Worm (Caenorhabditis elegans) whole organism, L1 larva: ENCODE data around the gene suox-1.

ENCODE experiments used
- C16A3.4 ChIP-seq: fragments of 150-350 bp; optimal IDR thresholded peaks from 2 replicates; lab custom pipeline; 2014; ENCODE audit warnings: missing biosample characterization, missing genetic modification characterization
- C34B4.2 ChIP-seq: sonication (generic microtip); optimal IDR thresholded peaks from 2 replicates; lab custom pipeline; 2017; ENCODE audit warnings: mild to moderate bottlenecking, missing genetic modification characterization, missing compliant biosample characterization
- alr-1 ChIP-seq: fragments of 200-800 bp; sonication (Bioruptor generic); optimal IDR thresholded peaks from 2 replicates; lab custom pipeline; 2018; ENCODE audit warnings: borderline replicate concordance, mild to moderate bottlenecking, missing genetic modification characterization, missing compliant biosample characterization
- blmp-1 ChIP-seq: fragments of 150-350 bp; optimal IDR thresholded peaks from 2 replicates; lab custom pipeline; 2014; ENCODE audit warnings: missing biosample characterization, missing genetic modification characterization
- ceh-88 ChIP-seq: fragments of 200-800 bp; sonication (Bioruptor generic); IDR thresholded peaks from 2 replicates; pipeline ENCODE4 v1.3.6; 2022; ENCODE audit warnings: missing genetic modification characterization, missing compliant biosample characterization
- ceh-90 ChIP-seq: sonication (generic microtip); optimal IDR thresholded peaks from 2 replicates; lab custom pipeline; 2016; ENCODE audit warnings: missing genetic modification characterization, missing compliant biosample characterization
- ces-1 ChIP-seq: fragments of 150-350 bp; optimal IDR thresholded peaks from 2 replicates; lab custom pipeline; 2014; ENCODE audit warnings: missing biosample characterization, missing genetic modification reagents, missing genetic modification characterization
- dpl-1 ChIP-seq, 3 experiments: fragments of 150-350 bp in 2 of 3; sonication (generic microtip) in 1 of 3; optimal IDR thresholded peaks; 2 replicates each; lab custom pipeline; 2014 to 2017; ENCODE audit warnings: missing biosample characterization in 3 of 3, missing genetic modification characterization in 3 of 3, missing genetic modification reagents in 3 of 3
- efl-1 ChIP-seq, 4 experiments: fragments of 150-350 bp; optimal IDR thresholded peaks in 3 of 4; peaks in 1 of 4; 1 replicate in 1 of 4; 2 replicates in 3 of 4; lab custom pipeline; 2014; ENCODE audit warnings: missing biosample characterization in 2 of 4, missing genetic modification characterization in 2 of 4, missing genetic modification reagents in 2 of 4
- elt-2 ChIP-seq: sonication (generic microtip); optimal IDR thresholded peaks from 2 replicates; lab custom pipeline; 2016; ENCODE audit warnings: missing genetic modification characterization, mild to moderate bottlenecking, inconsistent platforms, missing compliant biosample characterization, missing genetic modification reagents
- elt-3 ChIP-seq, 6 experiments: fragments of 150-350 bp in 1 of 6; sonication (generic microtip); optimal IDR thresholded peaks; 2 replicates each; lab custom pipeline; 2017 to 2018; ENCODE audit warnings: missing biosample characterization in 6 of 6, missing genetic modification characterization in 6 of 6, inconsistent platforms in 1 of 6
- fkh-10 ChIP-seq: sonication (generic microtip); optimal IDR thresholded peaks from 2 replicates; lab custom pipeline; 2017; ENCODE audit warnings: missing biosample characterization, missing genetic modification reagents, missing genetic modification characterization
- grh-1 ChIP-seq: fragments of 200-800 bp; sonication (Bioruptor generic); IDR thresholded peaks from 2 replicates; pipeline ENCODE4 v1.3.6; 2022; ENCODE audit warnings: missing genetic modification reagents, missing genetic modification characterization, missing compliant biosample characterization
- hlh-17 ChIP-seq: fragments of 200-800 bp; sonication (Bioruptor generic); optimal IDR thresholded peaks from 2 replicates; lab custom pipeline; 2018; ENCODE audit warnings: missing genetic modification characterization, mild to moderate bottlenecking, missing compliant biosample characterization, moderate library complexity, borderline replicate concordance
- lin-13 ChIP-seq: fragments of 150-350 bp; optimal IDR thresholded peaks from 2 replicates; lab custom pipeline; 2014; ENCODE audit warnings: missing biosample characterization, missing genetic modification reagents, missing genetic modification characterization
- lin-14 ChIP-seq: fragments of 200-800 bp; sonication (Bioruptor generic); optimal IDR thresholded peaks from 2 replicates; lab custom pipeline; 2018; ENCODE audit warnings: mild to moderate bottlenecking, missing genetic modification characterization, moderate library complexity, missing compliant biosample characterization
- lin-35 ChIP-seq, 2 experiments: fragments of 150-350 bp; optimal IDR thresholded peaks; 2 replicates each; lab custom pipeline; 2014; ENCODE audit warnings: missing biosample characterization in 2 of 2, missing genetic modification characterization in 2 of 2, missing genetic modification reagents in 2 of 2
- mdl-1 ChIP-seq, 2 experiments: fragments of 150-350 bp; optimal IDR thresholded peaks; 2 replicates each; lab custom pipeline; 2014 to 2017; ENCODE audit warnings: missing biosample characterization in 2 of 2, missing genetic modification characterization in 2 of 2, inconsistent platforms in 1 of 2
- mep-1 ChIP-seq: fragments of 150-350 bp; optimal IDR thresholded peaks from 2 replicates; lab custom pipeline; 2014; ENCODE audit warnings: missing biosample characterization, missing genetic modification characterization
- nhr-19 ChIP-seq: fragments of 200-800 bp; sonication (Bioruptor generic); conservative IDR thresholded peaks from 2 replicates; pipeline ENCODE4 v1.3.6; 2022; ENCODE audit warnings: missing genetic modification characterization, missing compliant biosample characterization
- nhr-20 ChIP-seq: sonication (generic microtip); optimal IDR thresholded peaks from 2 replicates; lab custom pipeline; 2016; ENCODE audit warnings: mild to moderate bottlenecking, missing genetic modification characterization, missing compliant biosample characterization
- nhr-237 ChIP-seq: fragments of 150-350 bp; optimal IDR thresholded peaks from 2 replicates; lab custom pipeline; 2014; ENCODE audit warnings: missing biosample characterization, missing genetic modification characterization
- nhr-28 ChIP-seq: fragments of 150-350 bp; optimal IDR thresholded peaks from 2 replicates; lab custom pipeline; 2014; ENCODE audit warnings: missing biosample characterization, missing genetic modification characterization
- nhr-47 ChIP-seq: sonication (generic microtip); optimal IDR thresholded peaks from 2 replicates; lab custom pipeline; 2016; ENCODE audit warnings: mild to moderate bottlenecking, missing genetic modification characterization, moderate library complexity, missing compliant biosample characterization
- nhr-71 ChIP-seq: sonication (generic microtip); optimal IDR thresholded peaks from 2 replicates; lab custom pipeline; 2016; ENCODE audit warnings: mild to moderate bottlenecking, missing genetic modification characterization, moderate library complexity, missing compliant biosample characterization
- nhr-85 ChIP-seq: sonication (generic microtip); peaks from one replicate; lab custom pipeline; 2016; ENCODE audit warnings: missing genetic modification characterization, inconsistent platforms, missing compliant biosample characterization
- nhr-90 ChIP-seq: sonication (generic microtip); optimal IDR thresholded peaks from 2 replicates; lab custom pipeline; 2016; ENCODE audit warnings: mild to moderate bottlenecking, missing genetic modification characterization, missing compliant biosample characterization; ENCODE audit not compliant: poor library complexity
- rnt-1 ChIP-seq: sonication (generic microtip); optimal IDR thresholded peaks from 2 replicates; lab custom pipeline; 2016; ENCODE audit warnings: mild to moderate bottlenecking, missing genetic modification characterization, moderate library complexity, missing compliant biosample characterization
- skn-1 ChIP-seq: fragments of 150-350 bp; optimal IDR thresholded peaks from 2 replicates; lab custom pipeline; 2014; ENCODE audit warnings: missing biosample characterization, missing genetic modification characterization
- snpc-4 ChIP-seq: fragments of 150-350 bp; optimal IDR thresholded peaks from 2 replicates; lab custom pipeline; 2014; ENCODE audit warnings: missing biosample characterization, missing genetic modification characterization
- snu-23 ChIP-seq: sonication (generic microtip); optimal IDR thresholded peaks from 2 replicates; lab custom pipeline; 2016; ENCODE audit warnings: missing genetic modification characterization, missing compliant biosample characterization
- sox-4 ChIP-seq: sonication (generic microtip); optimal IDR thresholded peaks from 2 replicates; lab custom pipeline; 2016; ENCODE audit warnings: missing genetic modification characterization, missing compliant biosample characterization
- sup-37 ChIP-seq: fragments of 200-800 bp; sonication (Bioruptor generic); optimal IDR thresholded peaks from 2 replicates; lab custom pipeline; 2018; ENCODE audit warnings: mild to moderate bottlenecking, missing genetic modification characterization, missing compliant biosample characterization
- swsn-7 ChIP-seq: sonication (generic microtip); optimal IDR thresholded peaks from 2 replicates; lab custom pipeline; 2016; ENCODE audit warnings: missing genetic modification characterization, missing compliant biosample characterization
- unc-130 ChIP-seq: fragments of 150-350 bp; optimal IDR thresholded peaks from 2 replicates; lab custom pipeline; 2017; ENCODE audit warnings: missing biosample characterization, missing genetic modification characterization, inconsistent platforms
- unc-30 ChIP-seq: sonication (generic microtip); optimal IDR thresholded peaks from 2 replicates; lab custom pipeline; 2017; ENCODE audit warnings: missing biosample characterization, missing genetic modification characterization
- unc-62 ChIP-seq: fragments of 150-350 bp; optimal IDR thresholded peaks from 2 replicates; lab custom pipeline; 2014; ENCODE audit warnings: missing biosample characterization, missing genetic modification reagents, missing genetic modification characterization
- unc-86 ChIP-seq: sonication (generic microtip); optimal IDR thresholded peaks from 2 replicates; lab custom pipeline; 2016; ENCODE audit warnings: missing genetic modification characterization, missing compliant biosample characterization
- zag-1 ChIP-seq: fragments of 150-350 bp; optimal IDR thresholded peaks from 2 replicates; lab custom pipeline; 2014; ENCODE audit warnings: missing biosample characterization, missing genetic modification characterization
- ztf-4 ChIP-seq: fragments of 150-350 bp; optimal IDR thresholded peaks from 2 replicates; lab custom pipeline; 2014; ENCODE audit warnings: missing biosample characterization, missing genetic modification characterization

Gene suox-1

ce11 chrX:15496927-15497605 lies at the start of gene suox-1:
TSS of gene suox-1 (plus strand) at chrX:15497555.
- TF ChIP-seq nhr-19 (GFP tag; lab: Robert Waterston, UW) (0 out of 2 replicates have a peak, but pooled peaks have one; percentile 16), sup-37 (GFP tag; lab: Kevin White, UChicago) (no peak), nhr-90 (peak; percentile 47), dpl-1 (GFP tag; optimal IDR thresholded peaks at IDR 0.05; lab: Kevin White, UChicago) (peak in 1 of 3 experiments; percentile 12), elt-3 (tag; optimal IDR thresholded peaks at IDR 0.05; lab: Kevin White, UChicago) (peak in 1 of 6 experiments; percentile 42), nhr-71 (tag; lab: Kevin White, UChicago) (peak; percentile 53), grh-1 (GFP tag; lab: Robert Waterston, UW) (peak; percentile 78), lin-35 (GFP tag; optimal IDR thresholded peaks at IDR 0.05; lab: Kevin White, UChicago) (peak in 1 of 2 experiments; percentile 57), C16A3.4 (tag; lab: Kevin White, UChicago) (peak; percentile 20), blmp-1 (tag; lab: Kevin White, UChicago) (peak; percentile 43), nhr-20 (peak; percentile 66), nhr-47 (tag; lab: Kevin White, UChicago) (peak; percentile 4), snu-23 (peak; percentile 65), unc-62 (GFP tag; lab: Kevin White, UChicago) (no peak), nhr-28 (tag; lab: Kevin White, UChicago) (no peak), unc-86 (no peak), ceh-90 (tag; lab: Kevin White, UChicago) (no peak), lin-14 (GFP tag; lab: Kevin White, UChicago) (peak; percentile 68), mdl-1 (tag; optimal IDR thresholded peaks at IDR 0.05; lab: Kevin White, UChicago) (peak in 1 of 2 experiments; percentile 61), nhr-85 (peak; percentile 92), efl-1 (optimal IDR thresholded peaks at IDR 0.05; lab: Kevin White, UChicago) (no peak), efl-1 (GFP tag; optimal IDR thresholded peaks at IDR 0.05 in 1 of 2; lab: Kevin White, UChicago) (peak in 1 of 2 experiments; percentile 75)

ce11 chrX:15465050-15465449 lies 32.3 kb upstream of the suox-1 start:
- TF ChIP-seq ceh-88 (GFP tag; lab: Robert Waterston, UW) = no peak
- TF ChIP-seq unc-130 (tag; lab: Kevin White, UChicago) = no peak
- no peak for TF ChIP-seq snpc-4 (tag; lab: Kevin White, UChicago)
- TF ChIP-seq skn-1 (tag; lab: Kevin White, UChicago) = no peak
- no peak for TF ChIP-seq hlh-17
- TF ChIP-seq ces-1 = no peak
- no peak for TF ChIP-seq elt-2 (tag; lab: Kevin White, UChicago)
- TF ChIP-seq lin-13 (GFP tag; lab: Kevin White, UChicago) = no peak
- TF ChIP-seq sox-4 (tag; lab: Kevin White, UChicago) = no peak
- no peak for TF ChIP-seq alr-1
- no peak for TF ChIP-seq grh-1 (GFP tag; lab: Robert Waterston, UW)
- no peak for TF ChIP-seq unc-30
- TF ChIP-seq nhr-237 = no peak
- no peak for TF ChIP-seq zag-1 (tag; lab: Kevin White, UChicago)
- no peak for TF ChIP-seq ceh-90 (tag; lab: Kevin White, UChicago)
- TF ChIP-seq mep-1 (tag; lab: Kevin White, UChicago) = no peak
- TF ChIP-seq nhr-90 = no peak

ce11 chrX:15466032-15466431 lies 31.3 kb upstream of the suox-1 start, which contains the start of gene sprr-1:
TSS of gene sprr-1 (plus strand) at chrX:15466300.
- TF ChIP-seq fkh-10 (no peak), rnt-1 (tag; lab: Kevin White, UChicago) (no peak), ztf-4 (tag; lab: Kevin White, UChicago) (no peak), C34B4.2 (tag; lab: Kevin White, UChicago) (no peak), ces-1 (no peak), skn-1 (tag; lab: Kevin White, UChicago) (no peak), unc-86 (no peak), swsn-7 (tag; lab: Kevin White, UChicago) (no peak), nhr-71 (tag; lab: Kevin White, UChicago) (no peak)
- TF ChIP-seq, all 84 proteins: peak for 0
